Fruit fly (Drosophila melanogaster) whole organism, wandering third instar larva: ENCODE measurements around the gene Or2a.

Experiments used
- Abd-B ChIP-seq: fragments of >200 bp; optimal IDR thresholded peaks from 2 replicates; lab custom pipeline; 2017; ENCODE audit warnings: missing biosample characterization, missing genetic modification characterization
- CG9705 ChIP-seq: fragments of 200-800 bp; sonication (Bioruptor generic); optimal IDR thresholded peaks from 2 replicates; lab custom pipeline; 2018; ENCODE audit warnings: missing biosample characterization, mild to moderate bottlenecking, missing genetic modification characterization
- CrebA ChIP-seq: fragments of 200-800 bp; sonication (Bioruptor generic); optimal IDR thresholded peaks from 2 replicates; lab custom pipeline; 2016; ENCODE audit warnings: missing biosample characterization, mild to moderate bottlenecking, missing genetic modification characterization, borderline replicate concordance
- Dfd ChIP-seq: fragments of >200 bp; optimal IDR thresholded peaks from 2 replicates; lab custom pipeline; 2017; ENCODE audit warnings: missing biosample characterization, missing genetic modification characterization
- Jra ChIP-seq: sonication (Bioruptor generic); optimal IDR thresholded peaks from 2 replicates; lab custom pipeline; 2016; ENCODE audit warnings: missing biosample characterization, missing genetic modification characterization
- Myc ChIP-seq: fragments of >200 bp; optimal IDR thresholded peaks from 2 replicates; lab custom pipeline; 2017
- OdsH ChIP-seq: fragments of 200-800 bp; sonication (Bioruptor generic); optimal IDR thresholded peaks from 2 replicates; lab custom pipeline; 2016; ENCODE audit warnings: missing biosample characterization, mild to moderate bottlenecking, missing genetic modification characterization
- brk ChIP-seq: fragments of 200-800 bp; sonication (Bioruptor generic); optimal IDR thresholded peaks from 2 replicates; lab custom pipeline; 2016; ENCODE audit warnings: missing biosample characterization, mild to moderate bottlenecking, missing genetic modification characterization
- dl ChIP-seq, 2 experiments: fragments of 175-275, 200-275 bp in 1 of 2; fragments of 200-275 bp in 1 of 2; sonication (Bioruptor generic); optimal IDR thresholded peaks; lab custom pipeline; 2018; ENCODE audit warnings: mild to moderate bottlenecking in 2 of 2, missing biosample characterization in 2 of 2, missing genetic modification characterization in 2 of 2, moderate library complexity in 2 of 2; ENCODE audit not compliant: partially characterized antibody in 2 of 2, insufficient read depth in 1 of 2
- h ChIP-seq: fragments of 200-800 bp; sonication (Bioruptor generic); optimal IDR thresholded peaks from 3 replicates; lab custom pipeline; 2016; ENCODE audit warnings: missing biosample characterization, mild to moderate bottlenecking, missing genetic modification characterization
- psq ChIP-seq: fragments of 200-800 bp; sonication (Bioruptor generic); optimal IDR thresholded peaks from 3 replicates; lab custom pipeline; 2017; ENCODE audit warnings: missing biosample characterization, mild to moderate bottlenecking, missing genetic modification characterization, moderate library complexity

- TF ChIP-seq Dfd (GFP tag; lab: Kevin White, UChicago): no peak
- TF ChIP-seq CrebA (GFP tag; lab: Kevin White, UChicago): no peak
- peak; percentile 65 for TF ChIP-seq OdsH
- TF ChIP-seq Myc: peak; percentile 98
- TF ChIP-seq Abd-B (GFP tag; lab: Kevin White, UChicago): no peak
- TF ChIP-seq CG9705 (GFP tag; lab: Kevin White, UChicago): peak; percentile 71
- TF ChIP-seq brk (GFP tag; lab: Kevin White, UChicago): no peak
- peak; percentile 54 for TF ChIP-seq Jra (GFP tag; lab: Kevin White, UChicago)
- peak; percentile 71 for TF ChIP-seq h (GFP tag; lab: Kevin White, UChicago)
- TF ChIP-seq psq (GFP tag; lab: Kevin White, UChicago): peak; percentile 58
- no peak for TF ChIP-seq dl (GFP tag; optimal IDR thresholded peaks at IDR 0.05; lab: Kevin White, UChicago; ENCODE audit: insufficient read depth in 1 of 2, partially characterized antibody in 2 of 2)
These were observed 16.5 kb downstream of the Or2a start, which contains the start of the genes temp and CG3071 for dm6 chrX:2262511-2262910.
